Fruit fly (Drosophila melanogaster) whole organism, embryonic: ENCODE data around the gene Nepl3.

Experiments
- B-H1 ChIP-seq: fragments of 200-800 bp; sonication (Bioruptor generic); IDR thresholded peaks from 3 replicates; pipeline ENCODE4 v1.3.6; 2022; ENCODE audit warnings: missing biosample characterization, missing genetic modification characterization
- CG10462 ChIP-seq: fragments of 200-800 bp; sonication (Bioruptor generic); optimal IDR thresholded peaks from 2 replicates; lab custom pipeline; 2016; ENCODE audit warnings: missing biosample characterization, missing genetic modification characterization
- CG11085 ChIP-seq: fragments of 200-800 bp; sonication (Bioruptor generic); IDR thresholded peaks from 2 replicates; pipeline ENCODE4 v1.3.6; 2022; ENCODE audit warnings: missing biosample characterization, missing genetic modification characterization
- CG11504 ChIP-seq: fragments of 200-800 bp; sonication (Bioruptor generic); optimal IDR thresholded peaks from 3 replicates; lab custom pipeline; 2019; ENCODE audit warnings: missing biosample characterization, mild to moderate bottlenecking, missing genetic modification characterization, moderate library complexity
- CG12942 ChIP-seq: fragments of 200-800 bp; sonication (Bioruptor generic); optimal IDR thresholded peaks from 3 replicates; lab custom pipeline; 2016; ENCODE audit warnings: missing biosample characterization, missing genetic modification characterization
- CG16779 ChIP-seq: fragments of 200-800 bp; sonication (Bioruptor generic); IDR thresholded peaks from 2 replicates; pipeline ENCODE4 v1.3.6; 2022; ENCODE audit warnings: missing biosample characterization, missing genetic modification characterization
- CG16813 ChIP-seq: fragments of 200-800 bp; sonication (Bioruptor generic); IDR thresholded peaks from 3 replicates; pipeline ENCODE4 v1.3.6; 2022; ENCODE audit warnings: missing biosample characterization, missing genetic modification characterization; ENCODE audit not compliant: partially characterized antibody
- CG18599 ChIP-seq: fragments of 200-800 bp; sonication (Bioruptor generic); optimal IDR thresholded peaks from 3 replicates; lab custom pipeline; 2017; ENCODE audit warnings: missing biosample characterization, missing genetic modification characterization, mild to moderate bottlenecking, moderate library complexity, missing genetic modification reagents
- CG18619 ChIP-seq: fragments of 200-800 bp; sonication (Bioruptor generic); optimal IDR thresholded peaks from 3 replicates; lab custom pipeline; 2017; ENCODE audit warnings: missing biosample characterization, mild to moderate bottlenecking, missing genetic modification characterization
- CG2712 ChIP-seq: fragments of 200-800 bp; optimal IDR thresholded peaks from 3 replicates; lab custom pipeline; 2019; ENCODE audit warnings: missing biosample characterization, mild to moderate bottlenecking, missing genetic modification characterization, moderate library complexity
- CG31365 ChIP-seq: fragments of 200-800 bp; sonication (Bioruptor generic); optimal IDR thresholded peaks from 2 replicates; lab custom pipeline; 2018; ENCODE audit warnings: missing biosample characterization, mild to moderate bottlenecking, missing genetic modification characterization
- CG42726 ChIP-seq: fragments of 200-800 bp; sonication (Bioruptor generic); IDR thresholded peaks from 2 replicates; pipeline ENCODE4 v1.3.6; 2022; ENCODE audit warnings: missing biosample characterization, missing genetic modification characterization; ENCODE audit not compliant: partially characterized antibody
- CG4282 ChIP-seq: fragments of 200-800 bp; sonication (Bioruptor generic); optimal IDR thresholded peaks from 2 replicates; lab custom pipeline; 2016; ENCODE audit warnings: missing biosample characterization, missing genetic modification characterization
- CG5245 ChIP-seq: fragments of 200-800 bp; sonication (Bioruptor generic); optimal IDR thresholded peaks from 3 replicates; lab custom pipeline; 2016; ENCODE audit warnings: missing biosample characterization, missing genetic modification characterization
- CG6854 ChIP-seq: fragments of 200-800 bp; sonication (Bioruptor generic); optimal IDR thresholded peaks from 3 replicates; lab custom pipeline; 2017; ENCODE audit warnings: missing biosample characterization, mild to moderate bottlenecking, missing genetic modification characterization
- CG7372 ChIP-seq: fragments of 200-800 bp; sonication (Bioruptor generic); IDR thresholded peaks from 2 replicates; pipeline ENCODE4 v1.3.6; 2022; ENCODE audit warnings: missing biosample characterization, missing genetic modification characterization
- CG7963 ChIP-seq: fragments of 200-800 bp; sonication (Bioruptor generic); IDR thresholded peaks from 3 replicates; pipeline ENCODE4 v1.3.6; 2022; ENCODE audit warnings: missing biosample characterization, missing genetic modification characterization; ENCODE audit not compliant: partially characterized antibody
- CG8478 ChIP-seq: fragments of >200 bp; optimal IDR thresholded peaks from 2 replicates; lab custom pipeline; 2018
- CG8765 ChIP-seq: fragments of 200-800 bp; sonication (Bioruptor generic); IDR thresholded peaks from 2 replicates; pipeline ENCODE4 v1.3.6; 2022; ENCODE audit warnings: missing biosample characterization, missing genetic modification characterization
- CG8944 ChIP-seq: fragments of 200-800 bp; sonication (Bioruptor generic); optimal IDR thresholded peaks from 3 replicates; lab custom pipeline; 2016; ENCODE audit warnings: missing biosample characterization, missing genetic modification characterization
- CG9932 ChIP-seq: fragments of 200-800 bp; sonication (Bioruptor generic); IDR thresholded peaks from 2 replicates; pipeline ENCODE4 v1.3.6; 2022; ENCODE audit warnings: missing biosample characterization, missing genetic modification characterization
- CHES-1-like ChIP-seq: fragments of 200-800 bp; sonication (Bioruptor generic); optimal IDR thresholded peaks from 2 replicates; lab custom pipeline; 2016; ENCODE audit warnings: missing biosample characterization, missing genetic modification characterization
- CTCF ChIP-seq: fragments of 200-800 bp; sonication (Bioruptor generic); optimal IDR thresholded peaks from 2 replicates; lab custom pipeline; 2017; ENCODE audit warnings: missing biosample characterization, mild to moderate bottlenecking, missing genetic modification characterization, moderate library complexity
- D ChIP-seq, 2 experiments: fragments of 200-800 bp in 1 of 2; fragments of >200 bp in 1 of 2; sonication (Bioruptor generic) in 1 of 2; optimal IDR thresholded peaks; 2 replicates in 1 of 2; 3 replicates in 1 of 2; lab custom pipeline; 2017; ENCODE audit warnings: mild to moderate bottlenecking in 1 of 2, missing biosample characterization in 1 of 2, missing genetic modification characterization in 1 of 2, missing genetic modification reagents in 1 of 2
- Dek ChIP-seq: fragments of 200-800 bp; sonication (Bioruptor generic); optimal IDR thresholded peaks from 3 replicates; lab custom pipeline; 2019; ENCODE audit warnings: missing biosample characterization, mild to moderate bottlenecking, missing genetic modification characterization, moderate library complexity
- Dip3 ChIP-seq: fragments of 200-800 bp; sonication (Bioruptor generic); optimal IDR thresholded peaks from 3 replicates; lab custom pipeline; 2016; ENCODE audit warnings: missing biosample characterization, missing genetic modification characterization
- Doc2 ChIP-seq: fragments of 200-800 bp; sonication (Bioruptor generic); IDR thresholded peaks from 2 replicates; pipeline ENCODE4 v1.3.6; 2022; ENCODE audit warnings: missing biosample characterization, missing genetic modification characterization
- GATAe ChIP-seq: fragments of 200-800 bp; sonication (Bioruptor generic); conservative IDR thresholded peaks from 2 replicates; pipeline ENCODE4 v1.3.6; 2022; ENCODE audit warnings: missing biosample characterization, missing genetic modification characterization
- Med ChIP-seq: fragments of 200-800 bp; sonication (Bioruptor generic); peaks from one replicate; lab custom pipeline; 2016; ENCODE audit warnings: missing biosample characterization, missing genetic modification characterization, mild to moderate bottlenecking, inconsistent platforms, moderate library complexity
- NC2β ChIP-seq: fragments of 200-800 bp; sonication (Bioruptor generic); optimal IDR thresholded peaks from 2 replicates; lab custom pipeline; 2016; ENCODE audit warnings: missing biosample characterization, missing genetic modification characterization
- Nf-YB ChIP-seq: fragments of 200-800 bp; sonication (Bioruptor generic); optimal IDR thresholded peaks from 3 replicates; lab custom pipeline; 2019; ENCODE audit warnings: missing biosample characterization, mild to moderate bottlenecking, missing genetic modification characterization, moderate library complexity
- Usf ChIP-seq: fragments of 200-800 bp; sonication (Bioruptor generic); optimal IDR thresholded peaks from 2 replicates; lab custom pipeline; 2017; ENCODE audit warnings: missing genotype, missing biosample characterization, missing genetic modification characterization
- al ChIP-seq: fragments of 200-800 bp; sonication (Bioruptor generic); IDR thresholded peaks from 2 replicates; pipeline ENCODE4 v1.3.6; 2022; ENCODE audit warnings: missing biosample characterization, missing genetic modification characterization
- bab2 ChIP-seq: fragments of 200-800 bp; sonication (Bioruptor generic); optimal IDR thresholded peaks from 2 replicates; lab custom pipeline; 2016; ENCODE audit warnings: missing biosample characterization, missing genetic modification characterization
- da ChIP-seq: fragments of 200-800 bp; sonication (Bioruptor generic); optimal IDR thresholded peaks from 2 replicates; lab custom pipeline; 2016; ENCODE audit warnings: missing biosample characterization, missing genetic modification characterization
- disco-r ChIP-seq: fragments of 200-800 bp; sonication (Bioruptor generic); optimal IDR thresholded peaks from 2 replicates; lab custom pipeline; 2016; ENCODE audit warnings: missing biosample characterization, missing genetic modification characterization
- fd3F ChIP-seq: fragments of 200-800 bp; sonication (Bioruptor generic); optimal IDR thresholded peaks from 2 replicates; lab custom pipeline; 2018; ENCODE audit warnings: missing biosample characterization, mild to moderate bottlenecking, missing genetic modification characterization, moderate library complexity
- gcm2 ChIP-seq: fragments of 200-800 bp; sonication (Bioruptor generic); optimal IDR thresholded peaks from 2 replicates; lab custom pipeline; 2016; ENCODE audit warnings: missing biosample characterization, missing genetic modification characterization
- gfzf ChIP-seq: fragments of 200-800 bp; sonication (Bioruptor generic); optimal IDR thresholded peaks from 2 replicates; lab custom pipeline; 2016; ENCODE audit warnings: missing biosample characterization, mild to moderate bottlenecking, missing genetic modification characterization, moderate library complexity
- gt ChIP-seq: fragments of 200-800 bp; sonication (Bioruptor generic); IDR thresholded peaks from 2 replicates; pipeline ENCODE4 v1.3.6; 2022; ENCODE audit warnings: missing biosample characterization, missing genetic modification characterization
- hbn ChIP-seq: fragments of 200-800 bp; sonication (Bioruptor generic); IDR thresholded peaks from 2 replicates; pipeline ENCODE4 v1.3.6; 2022; ENCODE audit warnings: missing biosample characterization, missing genetic modification characterization; ENCODE audit not compliant: partially characterized antibody
- kay ChIP-seq: fragments of 200-800 bp; sonication (Bioruptor generic); optimal IDR thresholded peaks from 2 replicates; lab custom pipeline; 2016; ENCODE audit warnings: missing biosample characterization, missing genetic modification characterization
- ken ChIP-seq: fragments of 200-800 bp; sonication (Bioruptor generic); IDR thresholded peaks from 3 replicates; pipeline ENCODE4 v1.3.6; 2022; ENCODE audit warnings: missing biosample characterization, missing genetic modification characterization
- klu ChIP-seq: fragments of 200-800 bp; sonication (Bioruptor generic); IDR thresholded peaks from 2 replicates; pipeline ENCODE4 v1.3.6; 2022; ENCODE audit warnings: missing biosample characterization, missing genetic modification characterization
- onecut ChIP-seq: fragments of 200-800 bp; sonication (Bioruptor generic); IDR thresholded peaks from 2 replicates; pipeline ENCODE4 v1.3.6; 2022; ENCODE audit warnings: missing biosample characterization, missing genetic modification characterization
- repo ChIP-seq: fragments of 200-800 bp; sonication (Bioruptor generic); optimal IDR thresholded peaks from 2 replicates; lab custom pipeline; 2016; ENCODE audit warnings: missing biosample characterization, missing genetic modification characterization
- rib ChIP-seq: fragments of 200-800 bp; sonication (Bioruptor generic); IDR thresholded peaks from 2 replicates; pipeline ENCODE4 v1.3.6; 2022; ENCODE audit warnings: missing biosample characterization, missing genetic modification characterization
- ro ChIP-seq: fragments of 200-800 bp; sonication (Bioruptor generic); IDR thresholded peaks from 2 replicates; pipeline ENCODE4 v1.3.6; 2022; ENCODE audit warnings: missing biosample characterization, missing genetic modification characterization
- sd ChIP-seq: fragments of 200-800 bp; sonication (Bioruptor generic); optimal IDR thresholded peaks from 3 replicates; lab custom pipeline; 2018; ENCODE audit warnings: missing biosample characterization, mild to moderate bottlenecking, missing genetic modification characterization, moderate library complexity
- sens-2 ChIP-seq: fragments of 200-800 bp; sonication (Bioruptor generic); IDR thresholded peaks from 2 replicates; pipeline ENCODE4 v1.3.6; 2022; ENCODE audit warnings: missing biosample characterization, missing genetic modification characterization
- tna ChIP-seq: fragments of 200-800 bp; sonication (Bioruptor generic); IDR thresholded peaks from 2 replicates; pipeline ENCODE4 v1.3.6; 2022; ENCODE audit warnings: missing biosample characterization, missing genetic modification characterization; ENCODE audit not compliant: partially characterized antibody

Gene Nepl3

dm6 chr2L:5060952-5061478 lies 3.0 kb upstream of the Nepl3 start (continued):
- TF ChIP-seq CG8944 (GFP tag; lab: Kevin White, UChicago) (peak; percentile 12), sd (tag; lab: Kevin White, UChicago) (peak; percentile 56), kay (peak; percentile 74), rib (GFP tag; lab: Robert Waterston, UW) (0 out of 2 replicates have a peak, but pooled peaks have one; percentile 35), CG7963 (GFP tag; lab: Robert Waterston, UW) (no peak), CHES-1-like (peak; percentile 67), onecut (GFP tag; lab: Robert Waterston, UW) (peak; percentile 41; the same call in 1 of the 2 replicates), Doc2 (GFP tag; lab: Robert Waterston, UW) (no peak), tna (GFP tag; lab: Robert Waterston, UW) (no peak), CG2712 (tag; lab: Kevin White, UChicago) (peak; percentile 57), CG16813 (GFP tag; lab: Robert Waterston, UW) (no peak), CG16779 (no peak), CG9932 (GFP tag; lab: Robert Waterston, UW) (peak; percentile 80), CG11085 (GFP tag; lab: Robert Waterston, UW) (0 out of 2 replicates have a peak, but pooled peaks have one; percentile 9), gt (GFP tag; lab: Robert Waterston, UW) (no peak), GATAe (no peak; the same call in 1 of the 2 replicates), CTCF (no peak), B-H1 (GFP tag; lab: Robert Waterston, UW) (peak; percentile 43; the same call in 2 of the 3 replicates), CG31365 (tag; lab: Kevin White, UChicago) (peak; percentile 15), CG6854 (GFP tag; lab: Kevin White, UChicago) (peak; percentile 55), CG11504 (tag; lab: Kevin White, UChicago) (peak; percentile 71), ro (no peak), sens-2 (GFP tag; lab: Robert Waterston, UW) (peak; percentile 42; the same call in 1 of the 2 replicates), CG7372 (GFP tag; lab: Robert Waterston, UW) (no peak; the same call in 1 of the 2 replicates), CG18619 (peak; percentile 60), CG10462 (GFP tag; lab: Kevin White, UChicago) (no peak), CG8478 (no peak), Dip3 (GFP tag; lab: Kevin White, UChicago) (peak; percentile 77), NC2β (GFP tag; lab: Kevin White, UChicago) (peak; percentile 28), D (optimal IDR thresholded peaks at IDR 0.05; lab: Kevin White, UChicago) (no peak), D (GFP tag; optimal IDR thresholded peaks at IDR 0.05; lab: Kevin White, UChicago) (peak; percentile 32), Usf (GFP tag; lab: Kevin White, UChicago) (no peak), bab2 (peak; percentile 56), hbn (GFP tag; lab: Robert Waterston, UW) (no peak), ken (GFP tag; lab: Robert Waterston, UW) (no peak), gcm2 (GFP tag; lab: Kevin White, UChicago) (peak; percentile 37), CG12942 (GFP tag; lab: Kevin White, UChicago) (peak; percentile 33), klu (GFP tag; lab: Robert Waterston, UW) (peak; percentile 54), CG5245 (GFP tag; lab: Kevin White, UChicago) (peak; percentile 44), CG42726 (GFP tag; lab: Robert Waterston, UW) (no peak), gfzf (no peak), Nf-YB (GFP tag; lab: Kevin White, UChicago) (peak; percentile 42), al (GFP tag; lab: Robert Waterston, UW) (no peak; the same call in 1 of the 2 replicates), CG18599 (GFP tag; lab: Kevin White, UChicago) (peak; percentile 88), Dek (tag; lab: Kevin White, UChicago) (peak; percentile 56), CG8765 (GFP tag; lab: Robert Waterston, UW) (no peak), Med (GFP tag; lab: Kevin White, UChicago) (peak; percentile 93), disco-r (GFP tag; lab: Kevin White, UChicago) (peak; percentile 61), da (GFP tag; lab: Kevin White, UChicago) (peak; percentile 51), repo (GFP tag; lab: Kevin White, UChicago) (peak; percentile 15), fd3F (GFP tag; lab: Kevin White, UChicago) (peak; percentile 9), CG4282 (GFP tag; lab: Kevin White, UChicago) (no peak)
